Fruit fly (Drosophila melanogaster): ENCODE data around the gene CG13385.

The CG13385 gene

dm6 chr2L:8438052-8438451 lies 41.6 kb downstream of the CG13385 start, which contains the start of gene mus201:
TSS of gene mus201 (plus strand) at chr2L:8438169.
- TF ChIP-seq Crg-1 (GFP tag; optimal IDR thresholded peaks at IDR 0.05): no peak
- no peak for TF ChIP-seq Mnt (GFP tag; optimal IDR thresholded peaks at IDR 0.05)
- TF ChIP-seq CG33017 (tag; optimal IDR thresholded peaks at IDR 0.05): no peak
- TF ChIP-seq bab1 (GFP tag; optimal IDR thresholded peaks at IDR 0.05): peak; percentile 31
- no peak for TF ChIP-seq Clk (GFP tag; optimal IDR thresholded peaks at IDR 0.05)
- no peak for TF ChIP-seq CG5204 (GFP tag; optimal IDR thresholded peaks at IDR 0.05)
- no peak for TF ChIP-seq toe (GFP tag; optimal IDR thresholded peaks at IDR 0.05)
- TF ChIP-seq kay (GFP tag; ENCODE audit: borderline replicate concordance): peak; percentile 94
- TF ChIP-seq cnc (optimal IDR thresholded peaks at IDR 0.05): no peak
- peak; percentile 10 for TF ChIP-seq pad (GFP tag; optimal IDR thresholded peaks at IDR 0.05)
- no peak for TF ChIP-seq CG12768 (GFP tag; optimal IDR thresholded peaks at IDR 0.05)
- TF ChIP-seq CG7045 (GFP tag; optimal IDR thresholded peaks at IDR 0.05): no peak
- peak; percentile 42 for TF ChIP-seq CG1620 (GFP tag; optimal IDR thresholded peaks at IDR 0.05)
- TF ChIP-seq ovo (GFP tag; optimal IDR thresholded peaks at IDR 0.05): no peak
- TF ChIP-seq CG14711 (tag; optimal IDR thresholded peaks at IDR 0.05): peak; percentile 16

- TF ChIP-seq Mnt (GFP tag; optimal IDR thresholded peaks at IDR 0.05): no peak
- TF ChIP-seq Hr96 (GFP tag; optimal IDR thresholded peaks at IDR 0.05): no peak
- no peak for TF ChIP-seq tj (GFP tag; optimal IDR thresholded peaks at IDR 0.05)
- TF ChIP-seq kay (GFP tag; ENCODE audit: borderline replicate concordance): no peak
- no peak for TF ChIP-seq CG1620 (GFP tag; optimal IDR thresholded peaks at IDR 0.05)
- TF ChIP-seq ovo (GFP tag; optimal IDR thresholded peaks at IDR 0.05): no peak
- TF ChIP-seq CG11617 (GFP tag; optimal IDR thresholded peaks at IDR 0.05): no peak
- TF ChIP-seq pad (GFP tag; optimal IDR thresholded peaks at IDR 0.05): no peak
- no peak for TF ChIP-seq CG14711 (tag; optimal IDR thresholded peaks at IDR 0.05)
- TF ChIP-seq Clk (GFP tag; optimal IDR thresholded peaks at IDR 0.05): no peak
- no peak for TF ChIP-seq cic (GFP tag; optimal IDR thresholded peaks at IDR 0.05)
- TF ChIP-seq CG7045 (GFP tag; optimal IDR thresholded peaks at IDR 0.05): no peak
- no peak for TF ChIP-seq CG12768 (GFP tag; optimal IDR thresholded peaks at IDR 0.05)
- no peak for TF ChIP-seq CG5204 (GFP tag; optimal IDR thresholded peaks at IDR 0.05)
- TF ChIP-seq CG33017 (tag; optimal IDR thresholded peaks at IDR 0.05): no peak
Observed at dm6 chr2L:8442147-8442546, 45.7 kb downstream of the CG13385 start, which contains the start of gene CG31897. TSS of gene CG31897 (plus strand) at chr2L:8442447.
